Fruit fly (Drosophila melanogaster) whole organism, embryonic: ENCODE results near the gene Alp10.
A peak's percentile ranks its signal among the peaks of the same experiment; 100 is the strongest.

Source experiments
- Blimp-1 ChIP-seq: fragments of 200-800 bp; sonication (Bioruptor generic); optimal IDR thresholded peaks from 3 replicates; lab custom pipeline; 2018; ENCODE audit warnings: missing biosample characterization, missing genetic modification characterization, mild to moderate bottlenecking, moderate library complexity, missing genetic modification reagents
- C15 ChIP-seq: fragments of 200-800 bp; sonication (Bioruptor generic); IDR thresholded peaks from 3 replicates; pipeline ENCODE4 v1.3.6; 2022; ENCODE audit warnings: missing biosample characterization, missing genetic modification characterization
- CG10147 ChIP-seq: fragments of 200-800 bp; sonication (Bioruptor generic); optimal IDR thresholded peaks from 2 replicates; lab custom pipeline; 2019; ENCODE audit warnings: missing biosample characterization, mild to moderate bottlenecking, missing genetic modification characterization, moderate library complexity
- CG10267 ChIP-seq: fragments of 200-800 bp; sonication (Bioruptor generic); optimal IDR thresholded peaks from 2 replicates; lab custom pipeline; 2018; ENCODE audit warnings: missing biosample characterization, mild to moderate bottlenecking, missing genetic modification characterization, moderate library complexity
- CG10979 ChIP-seq: fragments of 200-800 bp; sonication (Bioruptor generic); optimal IDR thresholded peaks from 2 replicates; lab custom pipeline; 2018; ENCODE audit warnings: missing biosample characterization, mild to moderate bottlenecking, missing genetic modification characterization, moderate library complexity
- CG11560 ChIP-seq: fragments of 200-800 bp; sonication (Bioruptor generic); IDR thresholded peaks from 3 replicates; pipeline ENCODE4 v1.3.6; 2022; ENCODE audit warnings: missing biosample characterization, missing genetic modification characterization
- CG1233 ChIP-seq: fragments of 200-800 bp; sonication (Bioruptor generic); optimal IDR thresholded peaks from 4 replicates; lab custom pipeline; 2018; ENCODE audit warnings: missing biosample characterization, mild to moderate bottlenecking, missing genetic modification characterization
- CG12942 ChIP-seq: fragments of 200-800 bp; sonication (Bioruptor generic); optimal IDR thresholded peaks from 3 replicates; lab custom pipeline; 2016; ENCODE audit warnings: missing biosample characterization, missing genetic modification characterization
- CG17829 ChIP-seq: fragments of 200-800 bp; optimal IDR thresholded peaks from 2 replicates; lab custom pipeline; 2019; ENCODE audit warnings: missing biosample characterization, mild to moderate bottlenecking, missing genetic modification characterization, moderate library complexity
- CG2199 ChIP-seq: fragments of 200-800 bp; sonication (Bioruptor generic); IDR thresholded peaks from 3 replicates; pipeline ENCODE4 v1.3.6; 2022; ENCODE audit warnings: missing biosample characterization, missing genetic modification characterization
- CG31224 ChIP-seq: fragments of 200-800 bp; sonication (Bioruptor generic); IDR thresholded peaks from 2 replicates; pipeline ENCODE4 v1.3.6; 2022; ENCODE audit warnings: missing biosample characterization, missing genetic modification characterization
- CG3163 ChIP-seq: fragments of 200-800 bp; sonication (Bioruptor generic); optimal IDR thresholded peaks from 3 replicates; lab custom pipeline; 2016; ENCODE audit warnings: missing biosample characterization, missing genetic modification characterization
- CG34224 ChIP-seq: fragments of 200-800 bp; sonication (Bioruptor generic); IDR thresholded peaks from 3 replicates; pipeline ENCODE4 v1.3.6; 2022; ENCODE audit warnings: missing biosample characterization, missing genetic modification characterization; ENCODE audit not compliant: partially characterized antibody
- CG34376 ChIP-seq: fragments of 200-800 bp; sonication (Bioruptor generic); optimal IDR thresholded peaks from 2 replicates; lab custom pipeline; 2018; ENCODE audit warnings: missing biosample characterization, mild to moderate bottlenecking, missing genetic modification characterization
- CG6272 ChIP-seq: fragments of 200-800 bp; sonication (Bioruptor generic); IDR thresholded peaks from 2 replicates; pipeline ENCODE4 v1.3.6; 2022; ENCODE audit warnings: missing biosample characterization, missing genetic modification characterization
- CG6689 ChIP-seq: fragments of 200-800 bp; sonication (Bioruptor generic); IDR thresholded peaks from 2 replicates; pipeline ENCODE4 v1.3.6; 2022; ENCODE audit warnings: missing biosample characterization, missing genetic modification characterization
- CG8281 ChIP-seq: fragments of 200-800 bp; sonication (Bioruptor generic); optimal IDR thresholded peaks from 2 replicates; lab custom pipeline; 2018; ENCODE audit warnings: missing biosample characterization, mild to moderate bottlenecking, missing genetic modification characterization, moderate library complexity
- CG9609 ChIP-seq: fragments of 200-800 bp; sonication (Bioruptor generic); optimal IDR thresholded peaks from 3 replicates; lab custom pipeline; 2016; ENCODE audit warnings: missing biosample characterization, missing genetic modification characterization
- Dref ChIP-seq: fragments of 200-800 bp; sonication (Bioruptor generic); IDR thresholded peaks from 2 replicates; pipeline ENCODE4 v1.3.6; 2022; ENCODE audit warnings: missing biosample characterization, missing genetic modification characterization
- HLHmδ ChIP-seq: fragments of 200-800 bp; sonication (Bioruptor generic); optimal IDR thresholded peaks from 2 replicates; lab custom pipeline; 2018; ENCODE audit warnings: missing biosample characterization, mild to moderate bottlenecking, missing genetic modification characterization, moderate library complexity
- HmgD ChIP-seq: fragments of 200-800 bp; sonication (Bioruptor generic); optimal IDR thresholded peaks from 3 replicates; lab custom pipeline; 2016; ENCODE audit warnings: missing biosample characterization, missing genetic modification characterization
- Lpt ChIP-seq: fragments of >200 bp; optimal IDR thresholded peaks from 2 replicates; lab custom pipeline; 2018; ENCODE audit warnings: missing biosample characterization, missing genetic modification characterization
- Mad ChIP-seq: fragments of 200-800 bp; sonication (Bioruptor generic); optimal IDR thresholded peaks from 2 replicates; lab custom pipeline; 2016; ENCODE audit warnings: missing biosample characterization, missing genetic modification characterization
- Neu2 ChIP-seq: fragments of 200-800 bp; sonication (Bioruptor generic); optimal IDR thresholded peaks from 3 replicates; lab custom pipeline; 2016; ENCODE audit warnings: missing biosample characterization, missing genetic modification characterization, borderline replicate concordance
- Nf-YB ChIP-seq: fragments of 200-800 bp; sonication (Bioruptor generic); optimal IDR thresholded peaks from 3 replicates; lab custom pipeline; 2019; ENCODE audit warnings: missing biosample characterization, mild to moderate bottlenecking, missing genetic modification characterization, moderate library complexity
- Oaz ChIP-seq: fragments of 200-800 bp; sonication (Bioruptor generic); IDR thresholded peaks from 2 replicates; pipeline ENCODE4 v1.3.6; 2022; ENCODE audit warnings: missing biosample characterization, missing genetic modification characterization
- Usf ChIP-seq: fragments of 200-800 bp; sonication (Bioruptor generic); optimal IDR thresholded peaks from 2 replicates; lab custom pipeline; 2017; ENCODE audit warnings: missing genotype, missing biosample characterization, missing genetic modification characterization
- abd-A ChIP-seq: fragments of 200-800 bp; sonication (Bioruptor generic); optimal IDR thresholded peaks from 3 replicates; lab custom pipeline; 2019; ENCODE audit warnings: missing biosample characterization, mild to moderate bottlenecking, missing genetic modification characterization, moderate library complexity
- ash1 ChIP-seq: fragments of 200-800 bp; sonication (Bioruptor generic); optimal IDR thresholded peaks from 2 replicates; lab custom pipeline; 2018; ENCODE audit warnings: missing biosample characterization, mild to moderate bottlenecking, missing genetic modification characterization
- bsh ChIP-seq, 2 experiments: fragments of 200-800 bp; sonication (Bioruptor generic); optimal IDR thresholded peaks; 2 replicates each; lab custom pipeline; 2017 to 2018; ENCODE audit warnings: mild to moderate bottlenecking in 2 of 2, missing biosample characterization in 2 of 2, missing genetic modification characterization in 2 of 2, moderate library complexity in 1 of 2
- cg ChIP-seq: fragments of 200-800 bp; sonication (Bioruptor generic); optimal IDR thresholded peaks from 3 replicates; lab custom pipeline; 2019; ENCODE audit warnings: missing biosample characterization, mild to moderate bottlenecking, missing genetic modification characterization, moderate library complexity
- chinmo ChIP-seq: fragments of 200-800 bp; sonication (Bioruptor generic); IDR thresholded peaks from 4 replicates; pipeline ENCODE4 v1.3.6; 2022; ENCODE audit warnings: missing biosample characterization, missing genetic modification characterization; ENCODE audit not compliant: partially characterized antibody
- crol ChIP-seq: fragments of 200-800 bp; sonication (Bioruptor generic); IDR thresholded peaks from 2 replicates; pipeline ENCODE4 v1.3.6; 2022; ENCODE audit warnings: missing biosample characterization, missing genetic modification characterization
- fu2 ChIP-seq: fragments of 200-800 bp; sonication (Bioruptor generic); optimal IDR thresholded peaks from 2 replicates; lab custom pipeline; 2016; ENCODE audit warnings: missing biosample characterization, missing genetic modification characterization
- gcm ChIP-seq: fragments of 200-800 bp; sonication (Bioruptor generic); optimal IDR thresholded peaks from 2 replicates; lab custom pipeline; 2019; ENCODE audit warnings: missing biosample characterization, mild to moderate bottlenecking, missing genetic modification characterization, moderate library complexity
- gem ChIP-seq: fragments of 200-800 bp; sonication (Bioruptor generic); optimal IDR thresholded peaks from 2 replicates; lab custom pipeline; 2019; ENCODE audit warnings: missing biosample characterization, mild to moderate bottlenecking, missing genetic modification characterization, moderate library complexity
- gfzf ChIP-seq: fragments of 200-800 bp; sonication (Bioruptor generic); optimal IDR thresholded peaks from 2 replicates; lab custom pipeline; 2016; ENCODE audit warnings: missing biosample characterization, mild to moderate bottlenecking, missing genetic modification characterization, moderate library complexity
- grn ChIP-seq: fragments of 200-800 bp; sonication (Bioruptor generic); optimal IDR thresholded peaks from 3 replicates; lab custom pipeline; 2017; ENCODE audit warnings: missing biosample characterization, missing genetic modification characterization
- gro ChIP-seq: fragments of 200-800 bp; sonication (Bioruptor generic); optimal IDR thresholded peaks from 2 replicates; lab custom pipeline; 2016; ENCODE audit warnings: missing biosample characterization, missing genetic modification characterization
- ind ChIP-seq: fragments of 200-800 bp; sonication (Bioruptor generic); optimal IDR thresholded peaks from 3 replicates; lab custom pipeline; 2016; ENCODE audit warnings: missing biosample characterization, missing genetic modification characterization
- jing ChIP-seq: fragments of 200-800 bp; sonication (Bioruptor generic); optimal IDR thresholded peaks from 2 replicates; lab custom pipeline; 2018; ENCODE audit warnings: missing biosample characterization, mild to moderate bottlenecking, missing genetic modification characterization
- kah ChIP-seq: fragments of 200-800 bp; sonication (Bioruptor generic); optimal IDR thresholded peaks from 2 replicates; lab custom pipeline; 2018; ENCODE audit warnings: missing biosample characterization, mild to moderate bottlenecking, missing genetic modification characterization
- maf-S ChIP-seq: fragments of 200-800 bp; sonication (Bioruptor generic); optimal IDR thresholded peaks from 2 replicates; lab custom pipeline; 2016; ENCODE audit warnings: missing biosample characterization, missing genetic modification characterization
- rib ChIP-seq: fragments of 200-800 bp; sonication (Bioruptor generic); IDR thresholded peaks from 2 replicates; pipeline ENCODE4 v1.3.6; 2022; ENCODE audit warnings: missing biosample characterization, missing genetic modification characterization
- salm ChIP-seq: fragments of 200-800 bp; sonication (Bioruptor generic); optimal IDR thresholded peaks from 2 replicates; lab custom pipeline; 2018; ENCODE audit warnings: missing biosample characterization, mild to moderate bottlenecking, missing genetic modification characterization
- sima ChIP-seq: fragments of 200-800 bp; sonication (Bioruptor generic); optimal IDR thresholded peaks from 2 replicates; lab custom pipeline; 2016; ENCODE audit warnings: missing biosample characterization, missing genetic modification characterization
- tll ChIP-seq, 2 experiments: fragments of 200-800 bp in 1 of 2; fragments of >200 bp in 1 of 2; sonication (Bioruptor generic) in 1 of 2; optimal IDR thresholded peaks; 2 replicates each; lab custom pipeline; 2017 to 2019; ENCODE audit warnings: missing biosample characterization in 2 of 2, missing genetic modification characterization in 2 of 2, mild to moderate bottlenecking in 1 of 2, moderate library complexity in 1 of 2
- zen2 ChIP-seq: fragments of 200-800 bp; sonication (Bioruptor generic); IDR thresholded peaks from 3 replicates; pipeline ENCODE4 v1.3.6; 2022; ENCODE audit warnings: missing biosample characterization, missing genetic modification characterization; ENCODE audit not compliant: partially characterized antibody

Gene Alp10

DNA sequence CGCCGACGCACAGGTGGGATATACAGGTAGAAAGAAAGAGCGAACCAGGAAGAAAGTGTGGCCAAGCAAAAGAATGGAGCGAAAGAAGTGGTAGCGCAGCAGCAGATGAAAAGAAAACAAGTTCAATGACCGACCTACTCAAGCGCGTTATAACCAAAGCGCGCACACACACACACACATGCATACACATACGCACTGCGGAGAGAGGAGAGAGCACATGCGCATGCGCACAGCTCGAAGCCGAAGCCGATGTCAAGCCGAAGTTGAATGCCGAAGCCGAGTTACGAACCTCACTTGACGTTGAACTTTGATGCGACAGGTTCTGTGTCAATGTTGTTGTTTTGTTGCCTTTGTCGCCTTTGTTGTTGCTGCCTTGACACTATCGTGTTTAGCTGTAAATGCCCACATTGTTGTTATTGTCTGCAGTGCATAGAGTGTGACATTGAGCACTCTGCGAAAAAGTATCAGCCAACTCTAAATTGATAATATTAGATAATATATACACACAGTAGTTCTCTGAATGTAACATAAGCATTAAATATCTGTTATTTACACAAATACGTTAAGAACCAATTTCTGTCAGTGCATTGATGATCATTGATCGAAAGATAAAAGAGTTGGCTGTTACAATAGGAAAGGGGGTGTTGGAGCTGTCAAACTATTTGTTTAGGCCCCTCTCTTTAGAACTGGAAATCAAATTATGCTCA, 39.3 kb upstream of the Alp10 start (continued):
- TF ChIP-seq CG17829 (tag; lab: Kevin White, UChicago) = peak; percentile 4
- TF ChIP-seq Nf-YB (GFP tag; lab: Kevin White, UChicago) = no peak
- no peak for TF ChIP-seq CG12942 (GFP tag; lab: Kevin White, UChicago)
- TF ChIP-seq chinmo (GFP tag; lab: Robert Waterston, UW) = peak; percentile 92; the same call in 3 of the 4 replicates
- no peak for TF ChIP-seq abd-A (tag; lab: Kevin White, UChicago)
- no peak for TF ChIP-seq CG31224 (GFP tag; lab: Robert Waterston, UW)
- no peak for TF ChIP-seq Usf (GFP tag; lab: Kevin White, UChicago)
- peak; percentile 12 for TF ChIP-seq jing (GFP tag; lab: Kevin White, UChicago)
- TF ChIP-seq sima (GFP tag; lab: Kevin White, UChicago) = no peak
- no peak for TF ChIP-seq C15 (GFP tag; lab: Robert Waterston, UW)
- TF ChIP-seq CG6689 (GFP tag; lab: Robert Waterston, UW) = no peak
- TF ChIP-seq Dref = no peak
- TF ChIP-seq crol (GFP tag; lab: Robert Waterston, UW) = 0 out of 2 replicates have a peak, but pooled peaks have one; percentile 31
- TF ChIP-seq Oaz (GFP tag; lab: Robert Waterston, UW) = no peak
- no peak for TF ChIP-seq maf-S (GFP tag; lab: Kevin White, UChicago)
- no peak for TF ChIP-seq rib
- TF ChIP-seq Blimp-1 = peak; percentile 58
- no peak for TF ChIP-seq CG9609 (GFP tag; lab: Kevin White, UChicago)
- TF ChIP-seq kah (GFP tag; lab: Kevin White, UChicago) = no peak
- TF ChIP-seq ash1 = no peak
- no peak for TF ChIP-seq ind
- no peak for TF ChIP-seq Neu2
- no peak for TF ChIP-seq salm (tag; lab: Kevin White, UChicago)
- peak; percentile 81 for TF ChIP-seq cg (GFP tag; lab: Kevin White, UChicago)
- no peak for TF ChIP-seq CG2199
- no peak for TF ChIP-seq Mad (GFP tag; lab: Kevin White, UChicago)
- no peak for TF ChIP-seq CG10979
- TF ChIP-seq gro (GFP tag; lab: Kevin White, UChicago) = no peak
- no peak for TF ChIP-seq CG6272 (GFP tag; lab: Robert Waterston, UW)
- TF ChIP-seq zen2 (GFP tag; lab: Robert Waterston, UW) = 0 out of 3 replicates have a peak, but pooled peaks have one; percentile 39
- peak; percentile 10 for TF ChIP-seq grn (GFP tag; lab: Kevin White, UChicago)
- TF ChIP-seq CG3163 (GFP tag; lab: Kevin White, UChicago) = peak; percentile 94
- TF ChIP-seq gfzf (GFP tag; lab: Kevin White, UChicago) = peak; percentile 31
- peak; percentile 39 for TF ChIP-seq HLHmδ (GFP tag; lab: Kevin White, UChicago)
- no peak for TF ChIP-seq CG8281

DNA sequence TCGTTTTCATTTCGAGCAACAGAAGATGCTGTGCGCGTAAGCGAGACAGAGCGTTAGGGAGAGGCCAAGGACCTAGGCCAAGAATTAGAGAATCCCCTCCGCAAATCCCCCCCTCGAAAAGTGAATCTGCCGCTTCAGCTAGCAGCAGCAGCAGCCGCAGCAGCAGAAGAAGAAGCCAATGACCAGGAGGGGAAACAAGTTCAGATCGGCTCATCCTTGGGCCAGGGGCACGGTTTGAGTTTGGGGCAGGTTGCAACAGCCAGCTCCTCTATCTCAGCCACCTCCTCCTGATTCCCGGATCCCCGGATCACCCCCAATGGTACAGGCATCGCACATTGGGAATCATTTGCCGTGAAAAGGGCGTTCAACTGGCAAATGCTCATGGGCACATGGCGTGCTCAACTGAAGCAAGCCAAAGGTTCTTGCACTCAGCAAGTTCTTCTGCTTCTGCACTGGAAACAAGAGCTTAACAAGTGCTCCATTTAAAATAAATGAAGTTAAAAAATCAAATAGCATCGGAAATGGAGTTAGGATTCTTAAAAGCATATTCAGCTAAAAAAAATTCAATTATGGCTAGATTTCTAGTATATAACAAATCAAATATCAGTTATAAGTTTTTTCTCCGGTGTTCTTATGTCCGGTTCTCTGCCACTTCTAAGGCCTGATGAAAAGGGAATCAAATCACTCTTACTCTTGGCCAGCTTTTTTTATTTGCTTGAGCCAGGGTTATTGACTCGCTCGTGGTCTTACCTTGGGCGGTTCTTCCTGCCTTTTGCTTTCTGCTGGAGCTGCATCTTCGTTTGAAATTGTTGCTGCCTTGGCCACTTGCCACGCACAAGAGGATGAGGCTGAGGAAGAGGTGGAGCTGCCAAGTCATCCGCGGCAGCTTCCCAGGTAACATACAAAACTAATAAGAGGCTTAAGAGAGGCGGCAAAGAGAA, 38.4 kb upstream of the Alp10 start:
- no peak for TF ChIP-seq HmgD (GFP tag; lab: Kevin White, UChicago)
- TF ChIP-seq kah (GFP tag; lab: Kevin White, UChicago) = no peak
- TF ChIP-seq CG10147 (GFP tag; lab: Kevin White, UChicago) = no peak
- TF ChIP-seq CG10267 (tag; lab: Kevin White, UChicago) = peak; percentile 3
- TF ChIP-seq CG34224 = no peak
- no peak for TF ChIP-seq CG1233 (GFP tag; lab: Kevin White, UChicago)
- TF ChIP-seq fu2 (GFP tag; lab: Kevin White, UChicago) = no peak
- TF ChIP-seq bsh (GFP tag; optimal IDR thresholded peaks at IDR 0.05; lab: Kevin White, UChicago) = peak in 1 of 2 experiments; percentile 66
- peak; percentile 6 for TF ChIP-seq gem (tag; lab: Kevin White, UChicago)
- TF ChIP-seq gcm = no peak
- TF ChIP-seq CG34376 (GFP tag; lab: Kevin White, UChicago) = no peak
- TF ChIP-seq CG11560 (tag; lab: Robert Waterston, UW) = no peak
- TF ChIP-seq tll (GFP tag; optimal IDR thresholded peaks at IDR 0.05; lab: Kevin White, UChicago) = no peak
- TF ChIP-seq Lpt (GFP tag; lab: Kevin White, UChicago) = no peak
